Fruit fly (Drosophila melanogaster) whole organism, pupa: ENCODE measurements around the gene galla-2.

Experiments
- CG14655 ChIP-seq: fragments of 200-800 bp; sonication (Bioruptor generic); optimal IDR thresholded peaks from 3 replicates; lab custom pipeline; 2017; ENCODE audit warnings: mild to moderate bottlenecking, missing biosample characterization, missing genetic modification reagents, missing genetic modification characterization
- CG15710 ChIP-seq: fragments of 200-800 bp; sonication (Bioruptor generic); optimal IDR thresholded peaks from 2 replicates; lab custom pipeline; 2018; ENCODE audit warnings: missing biosample characterization, mild to moderate bottlenecking, missing genetic modification characterization, moderate library complexity
- CG17806 ChIP-seq: fragments of 200-800 bp; sonication (Bioruptor generic); optimal IDR thresholded peaks from 2 replicates; lab custom pipeline; 2018; ENCODE audit warnings: missing biosample characterization, mild to moderate bottlenecking, missing genetic modification characterization, moderate library complexity
- CG34367 ChIP-seq: fragments of 200-800 bp; sonication (Bioruptor generic); optimal IDR thresholded peaks from 2 replicates; lab custom pipeline; 2018; ENCODE audit warnings: missing biosample characterization, mild to moderate bottlenecking, missing genetic modification characterization
- CG8159 ChIP-seq: fragments of 200-800 bp; sonication (Bioruptor generic); optimal IDR thresholded peaks from 3 replicates; lab custom pipeline; 2018; ENCODE audit warnings: missing biosample characterization, mild to moderate bottlenecking, missing genetic modification characterization, moderate library complexity
- Ets98B ChIP-seq: fragments of 200-800 bp; sonication (Bioruptor generic); IDR thresholded peaks from 2 replicates; pipeline ENCODE4 v1.3.6; 2022; ENCODE audit warnings: missing biosample characterization, missing genetic modification characterization
- Pif1A ChIP-seq: fragments of 200-800 bp; sonication (Bioruptor generic); optimal IDR thresholded peaks from 3 replicates; lab custom pipeline; 2016; ENCODE audit warnings: missing biosample characterization, missing genetic modification characterization
- Pif1B ChIP-seq: fragments of 200-800 bp; sonication (Bioruptor generic); optimal IDR thresholded peaks from 3 replicates; lab custom pipeline; 2016; ENCODE audit warnings: missing biosample characterization, missing genetic modification characterization
- fd96Ca ChIP-seq: fragments of 200-800 bp; sonication (Bioruptor generic); IDR thresholded peaks from 3 replicates; pipeline ENCODE4 v1.3.6; 2022; ENCODE audit warnings: missing biosample characterization, missing genetic modification characterization
- gl ChIP-seq: fragments of 200-800 bp; sonication (Bioruptor generic); optimal IDR thresholded peaks from 2 replicates; lab custom pipeline; 2018; ENCODE audit warnings: missing biosample characterization, mild to moderate bottlenecking, missing genetic modification characterization
- rn ChIP-seq: fragments of 200-800 bp; sonication (Bioruptor generic); IDR thresholded peaks from 2 replicates; pipeline ENCODE4 v1.3.6; 2022; ENCODE audit warnings: missing biosample characterization, missing genetic modification characterization

dm6 chr3L:10861657-10862543 lies 20.8 kb upstream of the galla-2 start:
- no peak for TF ChIP-seq Ets98B (GFP tag; lab: Robert Waterston, UW)
- TF ChIP-seq CG8159 (tag; lab: Kevin White, UChicago), result no peak
- TF ChIP-seq rn (GFP tag; lab: Robert Waterston, UW), result no peak
- TF ChIP-seq CG34367 (tag; lab: Kevin White, UChicago), result no peak
- no peak for TF ChIP-seq CG17806
- no peak for TF ChIP-seq CG15710 (tag; lab: Kevin White, UChicago)
- no peak for TF ChIP-seq gl
- no peak for TF ChIP-seq CG14655 (GFP tag; lab: Kevin White, UChicago)
- TF ChIP-seq Pif1A (GFP tag; lab: Kevin White, UChicago), result no peak
- TF ChIP-seq fd96Ca, result no peak
- TF ChIP-seq Pif1B (GFP tag; lab: Kevin White, UChicago), result no peak
